Fruit fly (Drosophila melanogaster) whole organism: ENCODE measurements around the gene CG4829.

Experiments
- CG8478 ChIP-seq: fragments of >200 bp; optimal IDR thresholded peaks from 2 replicates; lab custom pipeline; 2018; ENCODE audit warnings: inconsistent platforms
- Dll ChIP-seq: fragments of >200 bp; optimal IDR thresholded peaks from 2 replicates; lab custom pipeline; 2017

- TF ChIP-seq CG8478 (lab: Kevin White, UChicago), result no peak
- no peak for TF ChIP-seq Dll (lab: Kevin White, UChicago)
Observed at dm6 chrX:16766868-16767431, 44.5 kb upstream of the CG4829 start.
